Worm (Caenorhabditis elegans) whole organism, L2 larva: Measurements from ENCODE around the gene pgm-3.
A peak's percentile ranks its signal among the peaks of the same experiment; 100 is the strongest.

Source experiments
- C34F6.9 ChIP-seq: fragments of 150-350 bp; optimal IDR thresholded peaks from 2 replicates; lab custom pipeline; 2014; ENCODE audit warnings: missing biosample characterization, missing genetic modification characterization
- F13H6.1 ChIP-seq: sonication (generic microtip); optimal IDR thresholded peaks from 2 replicates; lab custom pipeline; 2016; ENCODE audit warnings: missing genetic modification characterization, missing compliant biosample characterization
- R02D3.7 ChIP-seq: fragments of 150-350 bp; optimal IDR thresholded peaks from 2 replicates; lab custom pipeline; 2014; ENCODE audit warnings: missing biosample characterization, missing genetic modification characterization
- Y55F3AM.14 ChIP-seq: fragments of 200-800 bp; sonication (Bioruptor generic); optimal IDR thresholded peaks from 2 replicates; lab custom pipeline; 2018; ENCODE audit warnings: mild to moderate bottlenecking, missing genetic modification characterization, missing compliant biosample characterization
- ZK546.5 ChIP-seq: sonication (generic microtip); optimal IDR thresholded peaks from 2 replicates; lab custom pipeline; 2017; ENCODE audit warnings: missing biosample characterization, missing genetic modification characterization
- alr-1 ChIP-seq: fragments of 150-350 bp; optimal IDR thresholded peaks from 2 replicates; lab custom pipeline; 2014; ENCODE audit warnings: missing biosample characterization, missing genetic modification characterization
- aly-2 ChIP-seq: fragments of 150-350 bp; optimal IDR thresholded peaks from 2 replicates; lab custom pipeline; 2014; ENCODE audit warnings: missing biosample characterization, missing genetic modification characterization
- ama-1 ChIP-seq: fragments of 150-350 bp; optimal IDR thresholded peaks from 2 replicates; lab custom pipeline; 2018; ENCODE audit warnings: inconsistent platforms
- ceh-16 ChIP-seq: fragments of 150-350 bp; optimal IDR thresholded peaks from 2 replicates; lab custom pipeline; 2014; ENCODE audit warnings: missing biosample characterization, missing genetic modification characterization
- ceh-82 ChIP-seq: fragments of 150-350 bp; optimal IDR thresholded peaks from 2 replicates; lab custom pipeline; 2014; ENCODE audit warnings: missing biosample characterization, missing genetic modification characterization
- crh-2 ChIP-seq: sonication (generic microtip); optimal IDR thresholded peaks from 2 replicates; lab custom pipeline; 2017; ENCODE audit warnings: missing biosample characterization, missing genetic modification characterization
- dmd-4 ChIP-seq: sonication (generic microtip); optimal IDR thresholded peaks from 2 replicates; lab custom pipeline; 2017; ENCODE audit warnings: missing biosample characterization, missing genetic modification characterization
- egl-27 ChIP-seq: sonication (generic microtip); optimal IDR thresholded peaks from 3 replicates; lab custom pipeline; 2017; ENCODE audit warnings: missing biosample characterization, missing genetic modification reagents, missing genetic modification characterization
- elt-1 ChIP-seq: fragments of 150-350 bp; optimal IDR thresholded peaks from 2 replicates; lab custom pipeline; 2014; ENCODE audit warnings: missing biosample characterization, missing genetic modification characterization
- elt-3 ChIP-seq: sonication (generic microtip); optimal IDR thresholded peaks from 2 replicates; lab custom pipeline; 2017; ENCODE audit warnings: missing biosample characterization, missing genetic modification characterization
- fos-1 ChIP-seq: fragments of 150-350 bp; optimal IDR thresholded peaks from 2 replicates; lab custom pipeline; 2014; ENCODE audit warnings: missing biosample characterization, missing genetic modification characterization
- gmeb-1 ChIP-seq: fragments of 150-350 bp; optimal IDR thresholded peaks from 2 replicates; lab custom pipeline; 2014; ENCODE audit warnings: missing biosample characterization, missing genetic modification characterization
- lin-11 ChIP-seq: fragments of 150-350 bp; sonication (generic microtip); optimal IDR thresholded peaks from 2 replicates; lab custom pipeline; 2014; ENCODE audit warnings: missing biosample characterization, missing genetic modification characterization, inconsistent platforms, mixed read lengths
- lin-39 ChIP-seq: fragments of 150-350 bp; optimal IDR thresholded peaks from 2 replicates; lab custom pipeline; 2014; ENCODE audit warnings: missing biosample characterization, missing genetic modification reagents, missing genetic modification characterization
- lsy-2 ChIP-seq, 2 experiments: fragments of 150-350 bp in 1 of 2; sonication (generic microtip) in 1 of 2; optimal IDR thresholded peaks; 2 replicates each; lab custom pipeline; 2014 to 2017; ENCODE audit warnings: missing biosample characterization in 2 of 2, missing genetic modification characterization in 2 of 2
- mab-5 ChIP-seq: fragments of 150-350 bp; optimal IDR thresholded peaks from 2 replicates; lab custom pipeline; 2014; ENCODE audit warnings: missing biosample characterization, missing genetic modification characterization
- mbf-1 ChIP-seq: sonication (generic microtip); optimal IDR thresholded peaks from 2 replicates; lab custom pipeline; 2017; ENCODE audit warnings: missing biosample characterization, missing genetic modification characterization
- mdl-1 ChIP-seq, 2 experiments: fragments of 150-350 bp in 1 of 2; sonication (generic microtip) in 1 of 2; optimal IDR thresholded peaks; 2 replicates each; lab custom pipeline; 2017; ENCODE audit warnings: missing biosample characterization in 2 of 2, missing genetic modification characterization in 2 of 2
- nhr-10 ChIP-seq: sonication (generic microtip); optimal IDR thresholded peaks from 2 replicates; lab custom pipeline; 2017; ENCODE audit warnings: missing biosample characterization, missing genetic modification characterization
- nhr-11 ChIP-seq: fragments of 150-350 bp; optimal IDR thresholded peaks from 2 replicates; lab custom pipeline; 2014; ENCODE audit warnings: missing biosample characterization, missing genetic modification characterization
- nhr-129 ChIP-seq: fragments of 150-350 bp; optimal IDR thresholded peaks from 2 replicates; lab custom pipeline; 2014; ENCODE audit warnings: missing biosample characterization, missing genetic modification characterization
- nhr-21 ChIP-seq: fragments of 150-350 bp; optimal IDR thresholded peaks from 2 replicates; lab custom pipeline; 2014; ENCODE audit warnings: missing biosample characterization, missing genetic modification characterization
- nhr-23 ChIP-seq: fragments of 150-350 bp; optimal IDR thresholded peaks from 2 replicates; lab custom pipeline; 2014; ENCODE audit warnings: missing biosample characterization, missing genetic modification reagents, missing genetic modification characterization
- nhr-237 ChIP-seq: fragments of 150-350 bp; optimal IDR thresholded peaks from 2 replicates; lab custom pipeline; 2014; ENCODE audit warnings: missing biosample characterization, missing genetic modification characterization
- nhr-25 ChIP-seq: fragments of 150-350 bp; sonication (generic microtip); optimal IDR thresholded peaks from 3 replicates; lab custom pipeline; 2014; ENCODE audit warnings: missing biosample characterization, missing genetic modification characterization
- nhr-6 ChIP-seq: fragments of 150-350 bp; optimal IDR thresholded peaks from 2 replicates; lab custom pipeline; 2014; ENCODE audit warnings: missing biosample characterization, missing genetic modification characterization
- nhr-77 ChIP-seq: fragments of 150-350 bp; optimal IDR thresholded peaks from 2 replicates; lab custom pipeline; 2014; ENCODE audit warnings: missing biosample characterization, missing genetic modification characterization
- peb-1 ChIP-seq: fragments of 150-350 bp; optimal IDR thresholded peaks from 2 replicates; lab custom pipeline; 2014; ENCODE audit warnings: missing biosample characterization, missing genetic modification characterization
- sem-4 ChIP-seq: fragments of 150-350 bp; optimal IDR thresholded peaks from 2 replicates; lab custom pipeline; 2014; ENCODE audit warnings: missing biosample characterization, missing genetic modification reagents, missing genetic modification characterization
- skn-1 ChIP-seq: sonication (generic microtip); optimal IDR thresholded peaks from 2 replicates; lab custom pipeline; 2017; ENCODE audit warnings: missing biosample characterization, missing genetic modification characterization
- sma-3 ChIP-seq: sonication (generic microtip); optimal IDR thresholded peaks from 2 replicates; lab custom pipeline; 2016; ENCODE audit warnings: missing genetic modification reagents, missing genetic modification characterization, missing compliant biosample characterization
- sma-9 ChIP-seq, 2 experiments: fragments of 150-350 bp in 1 of 2; sonication (generic microtip) in 1 of 2; optimal IDR thresholded peaks; 2 replicates each; lab custom pipeline; 2014 to 2016; ENCODE audit warnings: missing genetic modification characterization in 2 of 2, mild to moderate bottlenecking in 1 of 2, missing biosample characterization in 1 of 2, missing compliant biosample characterization in 1 of 2, missing genetic modification reagents in 1 of 2, moderate library complexity in 1 of 2
- unc-39 ChIP-seq: fragments of 150-350 bp; optimal IDR thresholded peaks from 2 replicates; lab custom pipeline; 2014; ENCODE audit warnings: missing biosample characterization, missing genetic modification characterization
- unc-55 ChIP-seq: fragments of 150-350 bp; sonication (generic microtip); optimal IDR thresholded peaks from 3 replicates; lab custom pipeline; 2014; ENCODE audit warnings: missing biosample characterization, missing genetic modification reagents, missing genetic modification characterization
- unc-62 ChIP-seq: fragments of 150-350 bp; optimal IDR thresholded peaks from 2 replicates; lab custom pipeline; 2014; ENCODE audit warnings: missing biosample characterization, missing genetic modification reagents, missing genetic modification characterization
- zag-1 ChIP-seq: fragments of 150-350 bp; optimal IDR thresholded peaks from 2 replicates; lab custom pipeline; 2014; ENCODE audit warnings: missing biosample characterization, missing genetic modification characterization
- ztf-1 ChIP-seq: fragments of 200-800 bp; sonication (Bioruptor generic); conservative IDR thresholded peaks from 2 replicates; pipeline ENCODE4 v1.3.6; 2022; ENCODE audit warnings: missing genetic modification characterization, missing compliant biosample characterization
- ztf-11 ChIP-seq: sonication (generic microtip); optimal IDR thresholded peaks from 2 replicates; lab custom pipeline; 2017; ENCODE audit warnings: missing biosample characterization, missing genetic modification characterization
- ztf-4 ChIP-seq: fragments of 150-350 bp; optimal IDR thresholded peaks from 2 replicates; lab custom pipeline; 2014; ENCODE audit warnings: missing biosample characterization, missing genetic modification characterization

pgm-3 gene

DNA sequence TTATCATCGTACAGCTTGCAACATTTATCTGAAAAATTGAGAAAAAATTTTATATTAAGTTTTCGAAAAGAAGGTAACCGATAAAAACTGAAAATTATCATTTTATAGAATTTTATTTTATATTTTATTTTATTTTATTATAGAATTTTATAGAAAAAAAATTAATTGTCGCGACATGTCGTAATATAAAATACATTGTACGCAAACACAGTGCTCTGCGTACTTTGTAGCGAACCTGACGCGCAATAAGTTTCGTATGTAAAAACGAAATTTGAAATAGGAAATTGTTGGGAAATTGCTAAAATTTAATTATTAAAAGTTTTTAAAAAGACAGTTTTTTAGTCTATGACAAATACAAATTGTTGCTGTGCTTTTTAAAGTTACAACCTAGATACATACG lies 34.0 kb upstream of the pgm-3 start, which contains the start of the genes hst-1 and ints-6:
hst-1 (minus strand) TSS at position 28 of the 400 bp plus-strand sequence.
ints-6 (plus strand) TSS at position 260 of the 400 bp plus-strand sequence.
- TF ChIP-seq alr-1 (tag; lab: Kevin White, UChicago) (no peak), mbf-1 (tag; lab: Kevin White, UChicago) (no peak), fos-1 (tag; lab: Kevin White, UChicago) (no peak), Y55F3AM.14 (no peak), aly-2 (tag; lab: Kevin White, UChicago) (no peak), zag-1 (tag; lab: Kevin White, UChicago) (no peak), skn-1 (no peak), R02D3.7 (no peak), ztf-1 (no peak), nhr-21 (tag; lab: Kevin White, UChicago) (no peak), mab-5 (tag; lab: Kevin White, UChicago) (no peak), unc-62 (no peak), nhr-6 (tag; lab: Kevin White, UChicago) (no peak), lsy-2 (tag; optimal IDR thresholded peaks at IDR 0.05; lab: Kevin White, UChicago) (peak in 1 of 2 experiments; percentile 31), gmeb-1 (tag; lab: Kevin White, UChicago) (peak; percentile 36), nhr-129 (tag; lab: Kevin White, UChicago) (no peak), nhr-10 (no peak), ama-1 (lab: Kevin White, UChicago) (no peak), unc-39 (tag; lab: Kevin White, UChicago) (no peak), nhr-237 (tag; lab: Kevin White, UChicago) (no peak), ceh-82 (no peak), sma-9 (GFP tag; optimal IDR thresholded peaks at IDR 0.05; lab: Kevin White, UChicago) (no peak), sma-9 (tag; optimal IDR thresholded peaks at IDR 0.05; lab: Kevin White, UChicago) (no peak), lin-11 (tag; lab: Kevin White, UChicago) (no peak), sem-4 (tag; lab: Kevin White, UChicago) (no peak), egl-27 (tag; lab: Kevin White, UChicago) (no peak), nhr-25 (no peak), ZK546.5 (no peak), nhr-77 (no peak), unc-55 (GFP tag; lab: Kevin White, UChicago) (peak; percentile 26), nhr-23 (tag; lab: Kevin White, UChicago) (no peak), ztf-11 (tag; lab: Kevin White, UChicago) (no peak), nhr-11 (tag; lab: Kevin White, UChicago) (no peak), C34F6.9 (tag; lab: Kevin White, UChicago) (peak; percentile 6), crh-2 (tag; lab: Kevin White, UChicago) (no peak), ztf-4 (tag; lab: Kevin White, UChicago) (no peak), mdl-1 (tag; optimal IDR thresholded peaks at IDR 0.05; lab: Kevin White, UChicago) (no peak), elt-3 (no peak), dmd-4 (tag; lab: Kevin White, UChicago) (no peak), peb-1 (tag; lab: Kevin White, UChicago) (no peak), elt-1 (tag; lab: Kevin White, UChicago) (no peak), F13H6.1 (tag; lab: Kevin White, UChicago) (peak; percentile 19), sma-3 (GFP tag; lab: Kevin White, UChicago) (peak; percentile 15), ceh-16 (tag; lab: Kevin White, UChicago) (no peak), lin-39 (tag; lab: Kevin White, UChicago) (no peak)

DNA sequence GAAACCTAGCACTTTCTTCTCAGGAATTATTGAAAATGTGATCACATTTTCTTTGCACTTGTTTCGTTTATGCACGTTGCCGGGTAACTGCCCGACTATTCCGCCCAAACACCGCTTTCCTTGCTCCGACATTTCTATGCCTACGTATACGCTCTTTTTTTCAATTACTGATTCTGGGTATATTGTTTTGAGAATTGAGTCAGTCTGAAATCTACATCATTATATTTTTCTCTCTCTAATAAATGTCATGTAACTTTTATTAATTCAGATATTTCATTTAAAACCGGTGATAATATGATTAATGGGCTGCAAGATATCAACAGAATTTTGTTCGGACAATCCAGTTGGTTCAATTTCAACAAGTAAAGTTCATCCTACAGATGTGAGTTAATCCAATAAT lies 28.1 kb upstream of the pgm-3 start, which contains the start of gene ttll-11:
ttll-11 (plus strand) TSS at position 301 of the 400 bp plus-strand sequence.
- TF ChIP-seq lin-11 (tag; lab: Kevin White, UChicago) (peak; percentile 1), mab-5 (tag; lab: Kevin White, UChicago) (no peak)
